Fruit fly (Drosophila melanogaster) S2 (cell line): ENCODE results near the gene fw.

Source experiments
- CG8478 ChIP-seq: fragments of >200 bp; optimal IDR thresholded peaks from 2 replicates; lab custom pipeline; 2018
- CTCF ChIP-seq, 2 experiments: fragments of >200 bp; optimal IDR thresholded peaks; 2 replicates each; lab custom pipeline; 2018

- no peak for TF ChIP-seq CTCF (optimal IDR thresholded peaks at IDR 0.05; lab: Kevin White, UChicago)
- no peak for TF ChIP-seq CG8478 (lab: Kevin White, UChicago)
These were observed 17.1 kb upstream of the fw start, which contains the start of gene Tango4 for dm6 chrX:12020857-12021256.
